Worm (Caenorhabditis elegans) whole organism, mixed stage, embryonic: ENCODE data around the gene C09F5.1.

Experiments
- mab-5 ChIP-seq: fragments of 150-350 bp; optimal IDR thresholded peaks from 2 replicates; lab custom pipeline; 2014; ENCODE audit warnings: missing biosample characterization, missing genetic modification characterization
- unc-39 ChIP-seq: fragments of 150-350 bp; optimal IDR thresholded peaks from 2 replicates; lab custom pipeline; 2014; ENCODE audit warnings: missing biosample characterization, missing genetic modification characterization
- unc-62 ChIP-seq: fragments of 150-350 bp; optimal IDR thresholded peaks from 2 replicates; lab custom pipeline; 2014; ENCODE audit warnings: missing biosample characterization, missing genetic modification reagents, missing genetic modification characterization
- ztf-11 ChIP-seq: fragments of 150-350 bp; optimal IDR thresholded peaks from 2 replicates; lab custom pipeline; 2014; ENCODE audit warnings: missing biosample characterization, missing genetic modification characterization

DNA sequence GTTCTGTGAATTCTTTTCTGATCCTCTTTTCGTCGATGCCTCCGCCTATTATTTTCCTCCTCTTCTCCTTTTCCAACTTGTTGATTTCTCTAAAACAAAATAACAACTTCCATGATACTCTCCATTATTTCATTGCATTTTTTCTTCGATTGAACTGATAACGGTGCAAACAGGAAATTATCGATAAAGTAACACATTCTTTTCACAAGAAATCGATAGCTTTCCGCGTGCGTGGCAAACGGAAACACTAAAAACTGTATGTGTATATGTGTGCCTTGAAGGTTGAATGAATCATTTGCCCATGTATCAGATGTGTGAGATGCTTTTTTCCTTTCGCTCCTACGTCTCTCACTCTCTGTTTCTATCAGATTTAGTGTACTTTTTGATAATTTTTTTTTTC is 6.9 kb upstream of the C09F5.1 start:
- no peak for TF ChIP-seq ztf-11 (tag; lab: Kevin White, UChicago)
- no peak for TF ChIP-seq mab-5 (tag; lab: Kevin White, UChicago)
- no peak for TF ChIP-seq unc-39 (tag; lab: Kevin White, UChicago)
- TF ChIP-seq unc-62 (GFP tag; lab: Kevin White, UChicago), result no peak
